Worm (Caenorhabditis elegans) whole organism, L4 larva: ENCODE results near the gene nhr-87.
"Not testable (repeated sequence)": the region's sequence is repeated elsewhere in the genome, so short reads cannot be mapped to it uniquely, and the experiment has no call there.

Experiments
- aha-1 ChIP-seq: fragments of 150-350 bp; peaks from one replicate; lab custom pipeline; 2014; ENCODE audit warnings: missing biosample characterization, missing genetic modification characterization
- aly-2 ChIP-seq: sonication (generic microtip); optimal IDR thresholded peaks from 2 replicates; lab custom pipeline; 2018; ENCODE audit warnings: missing biosample characterization, missing genetic modification characterization
- ama-1 ChIP-seq: fragments of 150-350 bp; optimal IDR thresholded peaks from 2 replicates; lab custom pipeline; 2014; ENCODE audit warnings: inconsistent platforms, mixed read lengths
- jun-1 ChIP-seq: fragments of 150-350 bp; optimal IDR thresholded peaks from 2 replicates; lab custom pipeline; 2014; ENCODE audit warnings: missing biosample characterization, missing genetic modification reagents, missing genetic modification characterization
- lsy-2 ChIP-seq, 2 experiments: fragments of 150-350 bp in 1 of 2; sonication (generic microtip) in 1 of 2; optimal IDR thresholded peaks; 2 replicates each; lab custom pipeline; 2014 to 2017; ENCODE audit warnings: missing biosample characterization in 2 of 2, missing genetic modification characterization in 2 of 2
- mdl-1 ChIP-seq, 2 experiments: fragments of 150-350 bp in 1 of 2; sonication (generic microtip) in 1 of 2; optimal IDR thresholded peaks; 2 replicates each; lab custom pipeline; 2014 to 2017; ENCODE audit warnings: missing biosample characterization in 2 of 2, missing genetic modification characterization in 2 of 2
- mxl-3 ChIP-seq: fragments of 200-800 bp; sonication (Bioruptor generic); optimal IDR thresholded peaks from 2 replicates; lab custom pipeline; 2018; ENCODE audit warnings: mild to moderate bottlenecking, missing genetic modification characterization, missing compliant biosample characterization
- nhr-111 ChIP-seq: fragments of 200-800 bp; sonication (Bioruptor generic); optimal IDR thresholded peaks from 2 replicates; lab custom pipeline; 2018; ENCODE audit warnings: mild to moderate bottlenecking, missing genetic modification characterization, missing compliant biosample characterization
- nhr-237 ChIP-seq: sonication (generic microtip); optimal IDR thresholded peaks from 2 replicates; lab custom pipeline; 2017; ENCODE audit warnings: missing biosample characterization, missing genetic modification characterization
- snpc-4 ChIP-seq: fragments of 150-350 bp; optimal IDR thresholded peaks from 2 replicates; lab custom pipeline; 2014; ENCODE audit warnings: missing biosample characterization, missing genetic modification characterization
- unc-39 ChIP-seq: sonication (generic microtip); optimal IDR thresholded peaks from 2 replicates; lab custom pipeline; 2017; ENCODE audit warnings: missing biosample characterization, missing genetic modification characterization
- unc-62 ChIP-seq, 3 experiments: fragments of 150-350 bp in 1 of 3; sonication (generic microtip); optimal IDR thresholded peaks in 2 of 3; peaks in 1 of 3; 1 replicate in 1 of 3; 2 replicates in 2 of 3; lab custom pipeline; 2014 to 2017; ENCODE audit warnings: missing biosample characterization in 3 of 3, missing genetic modification characterization in 3 of 3, missing genetic modification reagents in 3 of 3, missing genotype in 1 of 3
- ztf-11 ChIP-seq: fragments of 150-350 bp; optimal IDR thresholded peaks from 2 replicates; lab custom pipeline; 2014; ENCODE audit warnings: missing biosample characterization, missing genetic modification characterization

DNA sequence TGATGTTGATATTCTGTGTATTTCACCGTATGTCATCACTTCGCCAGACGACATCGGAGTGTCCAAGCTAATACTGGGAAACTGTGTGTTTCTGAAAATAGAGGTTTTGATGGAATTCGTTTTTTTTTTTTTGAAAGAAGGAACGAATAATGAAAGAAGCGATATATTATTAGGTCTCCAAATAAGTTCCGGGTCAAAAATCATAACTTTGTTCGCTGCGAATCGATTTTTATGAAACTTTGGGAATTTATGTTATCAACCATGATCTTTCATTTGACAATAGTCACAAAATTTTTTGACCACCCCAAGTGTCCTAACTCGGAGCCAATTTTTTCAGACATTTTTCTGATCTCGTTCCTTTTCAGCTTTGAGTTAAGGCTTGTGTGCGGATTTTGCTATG is 21.4 kb downstream of the nhr-87 start, which contains the start of gene nhr-274:
- not testable (repeated sequence) for TF ChIP-seq lsy-2 (tag; optimal IDR thresholded peaks at IDR 0.05; lab: Kevin White, UChicago); mxl-3 (GFP tag; lab: Kevin White, UChicago); unc-39 (tag; lab: Kevin White, UChicago); jun-1 (tag; lab: Kevin White, UChicago); aly-2; ama-1 (lab: Kevin White, UChicago); nhr-237 (tag; lab: Kevin White, UChicago); mdl-1 (tag; optimal IDR thresholded peaks at IDR 0.05; lab: Kevin White, UChicago); aha-1; nhr-111; unc-62 (GFP tag; optimal IDR thresholded peaks at IDR 0.05 in 1 of 2; lab: Kevin White, UChicago); unc-62 (tag; optimal IDR thresholded peaks at IDR 0.05; lab: Kevin White, UChicago); snpc-4 (tag; lab: Kevin White, UChicago); ztf-11
